Worm (Caenorhabditis elegans): ENCODE data around the gene mans-4.

Gene mans-4

DNA sequence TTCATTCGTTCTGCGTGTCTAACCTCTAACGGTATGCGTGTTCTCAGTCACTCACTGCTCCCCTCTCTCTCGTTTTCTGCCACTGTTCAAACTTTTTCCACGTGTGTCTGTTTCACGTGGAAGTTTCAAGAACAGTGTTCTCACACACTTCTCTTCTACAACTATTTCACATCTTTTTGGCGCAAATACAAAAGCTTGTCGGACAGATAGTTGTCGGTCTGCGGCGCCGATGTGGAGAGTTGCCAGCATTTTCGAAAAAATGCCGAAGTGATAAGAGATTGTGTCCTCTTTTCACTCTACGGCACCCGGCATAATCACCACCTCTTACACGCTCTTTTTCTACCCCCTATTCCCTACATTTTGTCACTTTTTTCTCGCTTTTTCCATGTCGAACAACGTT is 40.0 kb upstream of the mans-4 start:
- TF ChIP-seq ztf-1 (GFP tag; conservative IDR thresholded peaks at IDR 0.05), result no peak
- TF ChIP-seq nhr-129 (tag; optimal IDR thresholded peaks at IDR 0.05), result no peak
- no peak for TF ChIP-seq sma-9 (GFP tag; optimal IDR thresholded peaks at IDR 0.05)
- no peak for TF ChIP-seq sma-9 (tag; optimal IDR thresholded peaks at IDR 0.05)
- no peak for TF ChIP-seq ama-1 (optimal IDR thresholded peaks at IDR 0.05)
- no peak for TF ChIP-seq mdl-1 (tag; optimal IDR thresholded peaks at IDR 0.05)
- no peak for TF ChIP-seq nhr-21 (tag; optimal IDR thresholded peaks at IDR 0.05)
- TF ChIP-seq unc-62 (GFP tag; optimal IDR thresholded peaks at IDR 0.05), result no peak
- no peak for TF ChIP-seq sma-3 (GFP tag; optimal IDR thresholded peaks at IDR 0.05)
- no peak for TF ChIP-seq ZK546.5 (tag; optimal IDR thresholded peaks at IDR 0.05)
- TF ChIP-seq nhr-11 (tag; optimal IDR thresholded peaks at IDR 0.05), result no peak
- TF ChIP-seq nhr-6 (tag; optimal IDR thresholded peaks at IDR 0.05), result no peak
- TF ChIP-seq crh-2 (tag; optimal IDR thresholded peaks at IDR 0.05), result peak; percentile 12
- peak; percentile 16 for TF ChIP-seq fos-1 (tag; optimal IDR thresholded peaks at IDR 0.05)
- no peak for TF ChIP-seq elt-1 (tag; optimal IDR thresholded peaks at IDR 0.05)
- no peak for TF ChIP-seq nhr-77 (tag; optimal IDR thresholded peaks at IDR 0.05)
- no peak for TF ChIP-seq sem-4 (tag; optimal IDR thresholded peaks at IDR 0.05)
- no peak for TF ChIP-seq C34F6.9 (tag; optimal IDR thresholded peaks at IDR 0.05)
- TF ChIP-seq lin-13 (GFP tag; optimal IDR thresholded peaks at IDR 0.05), result no peak
- TF ChIP-seq F13H6.1 (tag; optimal IDR thresholded peaks at IDR 0.05), result peak; percentile 53
- no peak for TF ChIP-seq nhr-23 (tag; optimal IDR thresholded peaks at IDR 0.05)
- TF ChIP-seq snpc-4 (tag; optimal IDR thresholded peaks at IDR 0.05), result no peak
- no peak for TF ChIP-seq peb-1 (tag; optimal IDR thresholded peaks at IDR 0.05)
- no peak for TF ChIP-seq unc-39 (tag; optimal IDR thresholded peaks at IDR 0.05)
- TF ChIP-seq skn-1 (tag; optimal IDR thresholded peaks at IDR 0.05), result no peak
- no peak for TF ChIP-seq zag-1 (tag; optimal IDR thresholded peaks at IDR 0.05)

- TF ChIP-seq nhr-11 (tag; optimal IDR thresholded peaks at IDR 0.05), result no peak
- no peak for TF ChIP-seq lin-13 (GFP tag; optimal IDR thresholded peaks at IDR 0.05)
- TF ChIP-seq sem-4 (tag; optimal IDR thresholded peaks at IDR 0.05), result no peak
- TF ChIP-seq F13H6.1 (tag; optimal IDR thresholded peaks at IDR 0.05), result no peak
- TF ChIP-seq nhr-25 (tag; optimal IDR thresholded peaks at IDR 0.05), result no peak
- TF ChIP-seq sma-9 (GFP tag; optimal IDR thresholded peaks at IDR 0.05), result no peak
- no peak for TF ChIP-seq sma-9 (tag; optimal IDR thresholded peaks at IDR 0.05)
Observed at ce11 chrIV:9117700-9118099, 39.3 kb upstream of the mans-4 start.

DNA sequence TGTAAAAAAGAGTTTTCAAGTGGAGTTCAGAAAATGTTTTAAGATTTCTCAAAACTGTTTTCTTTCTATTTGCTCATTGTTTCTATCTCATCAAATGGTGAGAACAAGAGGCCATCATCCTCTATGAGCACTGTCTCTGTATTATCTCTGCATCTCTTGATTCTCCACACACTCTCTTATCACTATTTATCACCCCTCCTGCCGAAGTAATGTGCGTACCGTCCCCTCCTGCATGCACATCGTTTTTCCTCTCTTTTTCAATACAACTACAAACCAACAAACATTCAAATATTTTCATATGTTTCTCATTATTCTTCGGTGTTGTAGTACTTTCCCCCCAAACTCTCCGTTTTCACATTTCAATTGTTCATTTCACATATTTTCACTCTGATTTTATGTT is 38.1 kb upstream of the mans-4 start:
- peak; percentile 89 for TF ChIP-seq fos-1 (tag; optimal IDR thresholded peaks at IDR 0.05)
- TF ChIP-seq ZK546.5 (tag; optimal IDR thresholded peaks at IDR 0.05), result no peak
- no peak for TF ChIP-seq nhr-77 (tag; optimal IDR thresholded peaks at IDR 0.05)

DNA sequence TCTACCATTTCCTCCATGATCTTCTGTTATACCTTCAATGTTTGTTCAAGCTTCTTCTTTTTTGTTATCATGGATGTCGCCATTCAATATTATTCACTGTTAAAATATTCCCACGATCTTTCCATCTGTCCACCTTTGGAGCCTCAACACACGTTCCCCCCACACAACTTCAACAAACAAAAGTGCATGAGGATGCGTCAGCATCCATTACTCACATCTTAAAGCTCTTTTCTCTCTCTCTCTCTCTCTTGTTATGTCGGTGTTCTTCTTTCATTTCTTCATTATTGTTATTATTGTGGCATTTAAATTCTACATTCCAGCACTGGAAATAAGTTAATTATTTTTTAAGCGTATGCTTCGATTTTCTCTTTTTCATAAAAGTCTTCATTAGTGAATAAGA is 35.7 kb upstream of the mans-4 start:
- TF ChIP-seq skn-1 (tag; optimal IDR thresholded peaks at IDR 0.05), result no peak
- TF ChIP-seq fos-1 (tag; optimal IDR thresholded peaks at IDR 0.05), result no peak
- TF ChIP-seq ama-1 (optimal IDR thresholded peaks at IDR 0.05), result no peak
- no peak for TF ChIP-seq egl-27 (tag; optimal IDR thresholded peaks at IDR 0.05)
- TF ChIP-seq ZK546.5 (tag; optimal IDR thresholded peaks at IDR 0.05), result no peak
- no peak for TF ChIP-seq mab-5 (tag; optimal IDR thresholded peaks at IDR 0.05)
- no peak for TF ChIP-seq sem-4 (tag; optimal IDR thresholded peaks at IDR 0.05)
- no peak for TF ChIP-seq crh-2 (tag; optimal IDR thresholded peaks at IDR 0.05)
- TF ChIP-seq F13H6.1 (tag; optimal IDR thresholded peaks at IDR 0.05), result no peak
- no peak for TF ChIP-seq zag-1 (tag; optimal IDR thresholded peaks at IDR 0.05)

DNA sequence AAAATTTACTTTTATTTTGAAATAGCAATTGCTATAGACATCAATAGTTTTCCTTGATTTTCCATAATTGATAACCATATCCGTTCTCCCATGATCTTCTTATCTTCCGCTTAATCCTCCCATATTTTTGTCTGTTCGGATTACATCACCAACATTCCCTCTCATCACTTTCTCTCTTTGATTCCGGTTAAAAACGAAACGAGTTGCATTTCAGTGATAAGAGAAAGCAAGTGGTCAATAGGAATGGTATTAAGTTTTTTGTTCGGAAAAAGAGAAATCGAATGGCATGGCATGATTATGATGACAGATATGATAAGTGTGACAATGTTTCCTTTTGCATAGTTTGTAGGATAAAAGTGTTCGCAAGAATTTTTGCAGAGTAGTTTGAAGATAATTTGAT is 33.6 kb upstream of the mans-4 start:
- TF ChIP-seq blmp-1 (tag; optimal IDR thresholded peaks at IDR 0.05; ENCODE audit: insufficient read depth) (peak; percentile 76), peb-1 (tag; optimal IDR thresholded peaks at IDR 0.05) (no peak), ceh-16 (tag; optimal IDR thresholded peaks at IDR 0.05) (no peak), fos-1 (tag; optimal IDR thresholded peaks at IDR 0.05) (peak; percentile 93), Y55F3AM.14 (GFP tag; optimal IDR thresholded peaks at IDR 0.05) (no peak), unc-39 (tag; optimal IDR thresholded peaks at IDR 0.05) (no peak), nhr-21 (tag; optimal IDR thresholded peaks at IDR 0.05) (peak; percentile 0), skn-1 (tag; optimal IDR thresholded peaks at IDR 0.05) (no peak)

ce11 chrIV:9108631-9109030 is 30.3 kb upstream of the mans-4 start, which contains the start of gene aly-1:
Gene aly-1 (plus strand): TSS chrIV:9108931.
- TF ChIP-seq mbf-1 (tag; optimal IDR thresholded peaks at IDR 0.05) (no peak), Y55F3AM.14 (GFP tag; optimal IDR thresholded peaks at IDR 0.05) (no peak), dmd-4 (tag; optimal IDR thresholded peaks at IDR 0.05) (no peak), nhr-77 (tag; optimal IDR thresholded peaks at IDR 0.05) (no peak), snpc-4 (tag; optimal IDR thresholded peaks at IDR 0.05) (no peak), gmeb-1 (tag; optimal IDR thresholded peaks at IDR 0.05) (no peak), mdl-1 (tag; optimal IDR thresholded peaks at IDR 0.05) (no peak), nhr-11 (tag; optimal IDR thresholded peaks at IDR 0.05) (no peak), ama-1 (optimal IDR thresholded peaks at IDR 0.05) (no peak), peb-1 (tag; optimal IDR thresholded peaks at IDR 0.05) (no peak), egl-27 (tag; optimal IDR thresholded peaks at IDR 0.05) (no peak)

All from whole organism, L2 larva.